Fruit fly (Drosophila melanogaster): ENCODE data around the gene mamo.

dm6 chrX:13804398-13804797 lies 185.9 kb downstream of the mamo start:
- TF ChIP-seq usp (GFP tag; optimal IDR thresholded peaks at IDR 0.05) = no peak
- TF ChIP-seq psq (optimal IDR thresholded peaks at IDR 0.05) = no peak
- TF ChIP-seq Dll (optimal IDR thresholded peaks at IDR 0.05) = no peak
